Fruit fly (Drosophila melanogaster): Measurements from ENCODE around the gene CheA75a.

DNA sequence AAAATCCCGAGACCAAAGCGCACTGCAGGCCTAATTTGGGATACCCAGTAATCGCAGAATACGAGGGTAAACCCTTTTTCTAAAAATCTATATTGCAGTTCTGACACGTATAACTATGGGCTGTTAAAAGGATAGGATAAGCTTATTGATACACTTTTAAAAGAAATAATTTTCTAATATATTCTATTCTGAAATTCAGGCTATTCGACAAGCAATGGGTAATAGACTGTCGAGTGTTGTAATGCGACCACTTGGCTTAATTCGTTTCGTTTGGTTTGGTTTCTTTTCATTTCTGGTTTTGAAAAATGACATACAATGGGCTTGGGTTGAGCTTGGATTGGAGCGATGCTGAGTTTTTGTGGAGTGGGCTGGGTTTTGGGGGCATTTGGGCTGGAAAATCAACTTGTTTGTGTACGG, 39.6 kb upstream of the CheA75a start:
- peak; percentile 46 for TF ChIP-seq CG34367 (tag; optimal IDR thresholded peaks at IDR 0.05)
- TF ChIP-seq CG10348 (GFP tag; IDR thresholded peaks at IDR 0.05), result peak; percentile 72
- no peak for TF ChIP-seq D1 (tag; optimal IDR thresholded peaks at IDR 0.05)
- TF ChIP-seq gl (tag; optimal IDR thresholded peaks at IDR 0.05), result peak; percentile 10
- peak; percentile 76 for TF ChIP-seq CG14655 (GFP tag; optimal IDR thresholded peaks at IDR 0.05)
- peak; percentile 93 for TF ChIP-seq fd96Ca (GFP tag; IDR thresholded peaks at IDR 0.05)

All from whole organism, pupa.